Fruit fly (Drosophila melanogaster): Measurements from ENCODE around the gene Dus2.

The Dus2 gene

dm6 chrX:14247035-14247786, 9.4 kb downstream of the Dus2 start, which contains the start of gene mud (continued):
- TF ChIP-seq D (optimal IDR thresholded peaks at IDR 0.05) (no peak), D (GFP tag; optimal IDR thresholded peaks at IDR 0.05) (peak; percentile 5), CG30431 (GFP tag; optimal IDR thresholded peaks at IDR 0.05) (peak; percentile 28), sr (GFP tag; IDR thresholded peaks at IDR 0.05) (no peak), Atf3 (GFP tag; optimal IDR thresholded peaks at IDR 0.05) (no peak), pzg (GFP tag; optimal IDR thresholded peaks at IDR 0.05) (peak; percentile 61), dimm (GFP tag; IDR thresholded peaks at IDR 0.05) (no peak), Camta (GFP tag; optimal IDR thresholded peaks at IDR 0.05) (no peak), CG2120 (GFP tag; optimal IDR thresholded peaks at IDR 0.05) (peak; percentile 26), CG12391 (tag; optimal IDR thresholded peaks at IDR 0.05) (peak; percentile 58), Taf1 (GFP tag; IDR thresholded peaks at IDR 0.05) (no peak), bbx (GFP tag; IDR thresholded peaks at IDR 0.05; ENCODE audit: partially characterized antibody) (peak; percentile 77), her (GFP tag; optimal IDR thresholded peaks at IDR 0.05) (no peak), CG15479 (GFP tag; optimal IDR thresholded peaks at IDR 0.05) (no peak), chinmo (GFP tag; IDR thresholded peaks at IDR 0.05; ENCODE audit: partially characterized antibody) (no peak), schlank (tag; optimal IDR thresholded peaks at IDR 0.05) (no peak), en (GFP tag; optimal IDR thresholded peaks at IDR 0.05) (no peak), YL-1 (GFP tag; optimal IDR thresholded peaks at IDR 0.05) (no peak), HmgD (GFP tag; optimal IDR thresholded peaks at IDR 0.05) (no peak), gce (GFP tag; IDR thresholded peaks at IDR 0.05) (no peak), CG18262 (tag; optimal IDR thresholded peaks at IDR 0.05) (peak; percentile 60), phol (tag; optimal IDR thresholded peaks at IDR 0.05) (peak; percentile 79), Myb (GFP tag; optimal IDR thresholded peaks at IDR 0.05) (peak; percentile 56), CG6854 (GFP tag; optimal IDR thresholded peaks at IDR 0.05) (no peak), wor (GFP tag; IDR thresholded peaks at IDR 0.05) (no peak), tgo (GFP tag; IDR thresholded peaks at IDR 0.05) (no peak; the same call in 2 of the 3 replicates), btn (GFP tag; optimal IDR thresholded peaks at IDR 0.05) (no peak), p53 (GFP tag; optimal IDR thresholded peaks at IDR 0.05) (no peak), CkIIα-i1 (GFP tag; IDR thresholded peaks at IDR 0.05) (no peak), D19B (GFP tag; optimal IDR thresholded peaks at IDR 0.05) (no peak), fd102C (GFP tag; optimal IDR thresholded peaks at IDR 0.05) (no peak), tap (tag; optimal IDR thresholded peaks at IDR 0.05) (no peak), CG17912 (GFP tag; optimal IDR thresholded peaks at IDR 0.05) (no peak), CG7556 (GFP tag; optimal IDR thresholded peaks at IDR 0.05) (no peak), Hmx (GFP tag; optimal IDR thresholded peaks at IDR 0.05) (no peak), CG1024 (GFP tag; IDR thresholded peaks at IDR 0.05) (peak; percentile 46; the same call in 1 of the 2 replicates), CG9932 (GFP tag; IDR thresholded peaks at IDR 0.05) (peak; percentile 43; the same call in 1 of the 2 replicates), Oaz (GFP tag; IDR thresholded peaks at IDR 0.05) (no peak), Elba2 (GFP tag; optimal IDR thresholded peaks at IDR 0.05) (no peak), gfzf (GFP tag; optimal IDR thresholded peaks at IDR 0.05) (peak; percentile 28), CG10979 (tag; optimal IDR thresholded peaks at IDR 0.05) (peak; percentile 35), TFAM (GFP tag; optimal IDR thresholded peaks at IDR 0.05) (no peak), ems (GFP tag; optimal IDR thresholded peaks at IDR 0.05) (no peak), mirr (GFP tag; optimal IDR thresholded peaks at IDR 0.05) (no peak), CG10366 (GFP tag; IDR thresholded peaks at IDR 0.05) (peak; percentile 14; the same call in 1 of the 2 replicates), ewg (GFP tag; optimal IDR thresholded peaks at IDR 0.05) (peak; percentile 5), CG10267 (tag; optimal IDR thresholded peaks at IDR 0.05) (peak; percentile 46), CG8944 (GFP tag; optimal IDR thresholded peaks at IDR 0.05) (no peak), Nf-YB (GFP tag; optimal IDR thresholded peaks at IDR 0.05) (no peak), sug (tag; optimal IDR thresholded peaks at IDR 0.05) (no peak)

All from whole organism, embryonic.